Fruit fly (Drosophila melanogaster) whole organism, prepupa: ENCODE data around the gene Usp1.

Experiments
- Blimp-1 ChIP-seq: fragments of 200-800 bp; sonication (Bioruptor generic); optimal IDR thresholded peaks from 3 replicates; lab custom pipeline; 2017; ENCODE audit warnings: missing biosample characterization, missing genetic modification characterization, mild to moderate bottlenecking, moderate library complexity, missing genetic modification reagents
- CG10669 ChIP-seq: fragments of 200-800 bp; sonication (Bioruptor generic); optimal IDR thresholded peaks from 3 replicates; lab custom pipeline; 2018; ENCODE audit warnings: missing biosample characterization, mild to moderate bottlenecking, missing genetic modification characterization, moderate library complexity
- CG11294 ChIP-seq: fragments of 200-800 bp; sonication (Bioruptor generic); IDR thresholded peaks from 2 replicates; pipeline ENCODE4 v1.3.6; 2022; ENCODE audit warnings: missing biosample characterization, missing genetic modification characterization
- CG11902 ChIP-seq: fragments of 200-800 bp; sonication (Bioruptor generic); optimal IDR thresholded peaks from 3 replicates; lab custom pipeline; 2016; ENCODE audit warnings: missing biosample characterization, missing genetic modification characterization
- CG15336 ChIP-seq: fragments of 200-800 bp; sonication (Bioruptor generic); IDR thresholded peaks from 2 replicates; pipeline ENCODE4 v1.3.6; 2022; ENCODE audit warnings: missing biosample characterization, missing genetic modification characterization
- CG31627 ChIP-seq: fragments of 200-800 bp; sonication (Bioruptor generic); optimal IDR thresholded peaks from 3 replicates; lab custom pipeline; 2016; ENCODE audit warnings: missing biosample characterization, missing genetic modification characterization
- CG34406 ChIP-seq: fragments of 200-800 bp; sonication (Bioruptor generic); optimal IDR thresholded peaks from 3 replicates; lab custom pipeline; 2016; ENCODE audit warnings: missing biosample characterization, missing genetic modification characterization
- CG6163 ChIP-seq: fragments of 200-800 bp; sonication (Bioruptor generic); IDR thresholded peaks from 3 replicates; pipeline ENCODE4 v1.3.6; 2022; ENCODE audit warnings: missing biosample characterization, missing genetic modification characterization
- CG8119 ChIP-seq: fragments of 200-800 bp; sonication (Bioruptor generic); IDR thresholded peaks from 3 replicates; pipeline ENCODE4 v1.3.6; 2022; ENCODE audit warnings: missing biosample characterization, missing genetic modification characterization
- CG9139 ChIP-seq: fragments of 200-800 bp; sonication (Bioruptor generic); optimal IDR thresholded peaks from 3 replicates; lab custom pipeline; 2017; ENCODE audit warnings: missing biosample characterization, mild to moderate bottlenecking, missing genetic modification characterization
- Ets21C ChIP-seq: fragments of 200-800 bp; sonication (Bioruptor generic); optimal IDR thresholded peaks from 3 replicates; lab custom pipeline; 2016; ENCODE audit warnings: missing biosample characterization, missing genetic modification characterization
- Gug ChIP-seq: fragments of 200-800 bp; sonication (Bioruptor generic); IDR thresholded peaks from 2 replicates; pipeline ENCODE4 v1.3.6; 2022; ENCODE audit warnings: missing biosample characterization, missing genetic modification characterization
- Met ChIP-seq: fragments of 200-800 bp; sonication (Bioruptor generic); optimal IDR thresholded peaks from 3 replicates; lab custom pipeline; 2016; ENCODE audit warnings: missing biosample characterization, missing genetic modification characterization
- achi ChIP-seq: fragments of 200-800 bp; sonication (Bioruptor generic); optimal IDR thresholded peaks from 3 replicates; lab custom pipeline; 2016; ENCODE audit warnings: missing biosample characterization, missing genetic modification characterization
- dac ChIP-seq: fragments of 200-800 bp; sonication (Bioruptor generic); optimal IDR thresholded peaks from 2 replicates; lab custom pipeline; 2017; ENCODE audit warnings: missing biosample characterization, mild to moderate bottlenecking, missing genetic modification characterization
- dsx ChIP-seq: fragments of 200-800 bp; optimal IDR thresholded peaks from 3 replicates; lab custom pipeline; 2019; ENCODE audit warnings: missing biosample characterization, mild to moderate bottlenecking, missing genetic modification characterization, moderate library complexity; ENCODE audit not compliant: poor library complexity, severe bottlenecking
- esn ChIP-seq: fragments of 200-800 bp; sonication (Bioruptor generic); optimal IDR thresholded peaks from 2 replicates; lab custom pipeline; 2016; ENCODE audit warnings: missing biosample characterization, mild to moderate bottlenecking, missing genetic modification characterization, moderate library complexity
- lz ChIP-seq: fragments of 200-800 bp; sonication (Bioruptor generic); optimal IDR thresholded peaks from 3 replicates; lab custom pipeline; 2016; ENCODE audit warnings: missing biosample characterization, missing genetic modification characterization
- net ChIP-seq: fragments of 200-800 bp; sonication (Bioruptor generic); optimal IDR thresholded peaks from 3 replicates; lab custom pipeline; 2016; ENCODE audit warnings: missing biosample characterization, missing genetic modification characterization
- salr ChIP-seq, 2 experiments: fragments of 200-800 bp; sonication (Bioruptor generic); optimal IDR thresholded peaks; 3 replicates each; lab custom pipeline; 2016 to 2018; ENCODE audit warnings: missing biosample characterization in 2 of 2, missing genetic modification characterization in 2 of 2, mild to moderate bottlenecking in 1 of 2
- spab ChIP-seq: fragments of 200-800 bp; sonication (Bioruptor generic); optimal IDR thresholded peaks from 2 replicates; lab custom pipeline; 2017; ENCODE audit warnings: missing biosample characterization, mild to moderate bottlenecking, missing genetic modification characterization, missing genetic modification reagents
- svp ChIP-seq: fragments of 200-800 bp; sonication (Bioruptor generic); peaks from one replicate; lab custom pipeline; 2016; ENCODE audit warnings: missing biosample characterization, missing genetic modification characterization
- topi ChIP-seq: fragments of 200-800 bp; sonication (Bioruptor generic); optimal IDR thresholded peaks from 3 replicates; lab custom pipeline; 2016; ENCODE audit warnings: missing biosample characterization, missing genetic modification characterization
- vri ChIP-seq: fragments of 200-800 bp; sonication (Bioruptor generic); optimal IDR thresholded peaks from 3 replicates; lab custom pipeline; 2016; ENCODE audit warnings: missing biosample characterization, mild to moderate bottlenecking, missing genetic modification characterization

Usp1 gene

DNA sequence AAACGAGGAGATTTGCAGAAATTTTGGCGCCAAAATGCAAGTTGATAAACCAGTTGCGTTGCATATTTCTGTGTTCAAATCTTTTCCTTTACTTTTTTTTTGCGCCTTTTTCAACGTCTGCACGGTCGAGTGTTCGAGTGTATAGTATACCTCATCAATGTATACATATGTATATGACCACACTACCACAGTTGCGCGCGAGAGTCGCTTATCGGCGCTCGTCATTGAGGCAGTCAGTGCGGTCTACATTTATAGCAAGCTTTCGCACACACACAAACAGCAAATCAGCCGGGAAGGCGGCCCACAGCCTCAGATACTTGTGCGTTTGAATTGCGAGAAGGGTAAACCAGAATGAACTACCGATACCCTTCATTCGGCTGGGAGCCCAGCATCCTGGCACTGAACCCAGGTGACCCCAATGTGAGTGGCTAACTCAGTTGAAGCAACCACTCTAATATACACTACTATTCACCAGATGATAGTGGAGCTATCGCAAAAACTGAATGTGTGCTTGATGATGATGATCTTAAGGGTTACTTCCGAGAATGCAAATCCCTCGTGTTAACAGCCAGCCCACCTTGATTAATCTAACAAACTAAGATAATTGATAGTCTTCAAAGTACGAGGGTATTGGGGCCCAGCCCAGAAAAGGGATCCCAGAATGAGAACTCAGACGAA lies 54.1 kb downstream of the Usp1 start (continued):
- peak in 1 of 2 experiments; percentile 0 for TF ChIP-seq salr (GFP tag; optimal IDR thresholded peaks at IDR 0.05; lab: Kevin White, UChicago)
- TF ChIP-seq Gug (GFP tag; lab: Robert Waterston, UW), result no peak
- no peak for TF ChIP-seq CG8119
- TF ChIP-seq CG34406, result no peak
- TF ChIP-seq Blimp-1 (GFP tag; lab: Kevin White, UChicago), result no peak
- TF ChIP-seq dsx (GFP tag; lab: Kevin White, UChicago), result peak; percentile 34
- no peak for TF ChIP-seq CG9139 (GFP tag; lab: Kevin White, UChicago)
- peak; percentile 62 for TF ChIP-seq vri (GFP tag; lab: Kevin White, UChicago)
- peak; percentile 11 for TF ChIP-seq spab (GFP tag; lab: Kevin White, UChicago)
- peak; percentile 50 for TF ChIP-seq lz (GFP tag; lab: Kevin White, UChicago)
- TF ChIP-seq Ets21C, result peak; percentile 20
- peak; percentile 52 for TF ChIP-seq topi (GFP tag; lab: Kevin White, UChicago)
- TF ChIP-seq CG11294 (GFP tag; lab: Robert Waterston, UW), result no peak
- no peak for TF ChIP-seq achi (GFP tag; lab: Kevin White, UChicago)
- no peak for TF ChIP-seq CG6163 (GFP tag; lab: Robert Waterston, UW)
- TF ChIP-seq CG15336 (GFP tag; lab: Robert Waterston, UW), result no peak
- no peak for TF ChIP-seq dac
- TF ChIP-seq CG31627, result peak; percentile 47
- TF ChIP-seq CG10669, result no peak
- no peak for TF ChIP-seq CG11902 (GFP tag; lab: Kevin White, UChicago)

dm6 chr3R:29284315-29284714 lies 55.4 kb downstream of the Usp1 start:
- TF ChIP-seq net (GFP tag; lab: Kevin White, UChicago) (no peak), Met (GFP tag; lab: Kevin White, UChicago) (peak; percentile 7), svp (GFP tag; lab: Kevin White, UChicago) (peak; percentile 76), esn (peak; percentile 34)
